Worm (Caenorhabditis elegans): ENCODE results near the gene sre-35.

- TF ChIP-seq nhr-6 (tag; optimal IDR thresholded peaks at IDR 0.05), result no peak
- no peak for TF ChIP-seq nhr-237 (tag; optimal IDR thresholded peaks at IDR 0.05)
- TF ChIP-seq ces-1 (GFP tag; optimal IDR thresholded peaks at IDR 0.05), result no peak
- no peak for TF ChIP-seq nhr-76 (tag; optimal IDR thresholded peaks at IDR 0.05)
- TF ChIP-seq daf-19 (GFP tag; conservative IDR thresholded peaks at IDR 0.05), result no peak
- TF ChIP-seq dve-1 (tag; optimal IDR thresholded peaks at IDR 0.05; ENCODE audit: insufficient read depth), result no peak
- no peak for TF ChIP-seq jun-1 (tag; optimal IDR thresholded peaks at IDR 0.05)
- no peak for TF ChIP-seq nhr-11 (tag; optimal IDR thresholded peaks at IDR 0.05)
- TF ChIP-seq lin-1 (GFP tag; IDR thresholded peaks at IDR 0.05), result no peak
- TF ChIP-seq nhr-28 (tag; optimal IDR thresholded peaks at IDR 0.05), result no peak
- TF ChIP-seq hmg-1.1 (GFP tag; IDR thresholded peaks at IDR 0.05), result no peak
These were observed 44.3 kb upstream of the sre-35 start, which contains the start of gene T21B4.3 for ce11 chrII:12496981-12497380.

Data from whole organism, L4 larva.